Worm (Caenorhabditis elegans): ENCODE results near the gene srw-136.

DNA sequence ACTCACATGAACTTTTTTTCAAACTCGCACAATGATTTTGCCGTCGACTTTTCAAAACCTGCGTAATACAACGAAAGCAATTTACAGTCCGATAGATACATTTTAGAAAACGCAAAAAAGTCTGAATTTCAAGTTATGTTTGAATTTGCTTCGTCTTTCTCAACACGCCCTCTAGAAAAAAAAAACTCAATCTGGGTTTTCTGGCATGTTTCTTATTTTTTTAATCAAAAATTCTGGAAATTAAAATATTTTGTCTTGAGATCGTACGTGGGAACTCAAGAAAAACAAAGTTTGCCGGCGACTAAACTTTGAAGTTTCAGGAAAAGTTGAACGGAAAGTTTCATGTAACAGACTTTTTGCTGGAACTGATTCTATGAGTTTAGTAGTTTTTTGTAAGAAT lies 16.6 kb downstream of the srw-136 start, which contains the start of gene srw-115:
- no peak for TF ChIP-seq fkh-10 (GFP tag; optimal IDR thresholded peaks at IDR 0.05)
- no peak for TF ChIP-seq swsn-7 (tag; optimal IDR thresholded peaks at IDR 0.05)
- no peak for TF ChIP-seq nhr-11 (tag; optimal IDR thresholded peaks at IDR 0.05)
- no peak for TF ChIP-seq nhr-47 (tag; optimal IDR thresholded peaks at IDR 0.05)
- TF ChIP-seq lin-15B (tag; optimal IDR thresholded peaks at IDR 0.05) = no peak

All from whole organism, L1 larva.